Fruit fly (Drosophila melanogaster) whole organism, embryonic: ENCODE data around the gene mRpS31.

Experiments
- Abd-B ChIP-seq: fragments of 200-800 bp; sonication (Bioruptor generic); optimal IDR thresholded peaks from 2 replicates; lab custom pipeline; 2018; ENCODE audit warnings: missing biosample characterization, mild to moderate bottlenecking, missing genetic modification characterization, moderate library complexity
- Asciz ChIP-seq: fragments of 200-800 bp; sonication (Bioruptor generic); optimal IDR thresholded peaks from 2 replicates; lab custom pipeline; 2017; ENCODE audit warnings: missing biosample characterization, mild to moderate bottlenecking, missing genetic modification characterization, missing genetic modification reagents
- B-H2 ChIP-seq: fragments of 200-800 bp; sonication (Bioruptor generic); optimal IDR thresholded peaks from 2 replicates; lab custom pipeline; 2018; ENCODE audit warnings: missing biosample characterization, mild to moderate bottlenecking, missing genetic modification characterization
- CG10366 ChIP-seq: fragments of 200-800 bp; sonication (Bioruptor generic); IDR thresholded peaks from 2 replicates; pipeline ENCODE4 v1.3.6; 2022; ENCODE audit warnings: missing biosample characterization, missing genetic modification characterization
- CG12659 ChIP-seq: fragments of 200-800 bp; sonication (Bioruptor generic); optimal IDR thresholded peaks from 3 replicates; lab custom pipeline; 2017; ENCODE audit warnings: mild to moderate bottlenecking, missing biosample characterization, missing genetic modification reagents, missing genetic modification characterization
- CG13287 ChIP-seq: fragments of 200-800 bp; sonication (Bioruptor generic); IDR thresholded peaks from 2 replicates; pipeline ENCODE4 v1.3.6; 2022; ENCODE audit warnings: missing biosample characterization, missing genetic modification characterization; ENCODE audit not compliant: partially characterized antibody
- CG13624 ChIP-seq: fragments of 200-800 bp; sonication (Bioruptor generic); optimal IDR thresholded peaks from 2 replicates; lab custom pipeline; 2016; ENCODE audit warnings: missing biosample characterization, missing genetic modification characterization
- CG14050 ChIP-seq: fragments of 200-800 bp; sonication (Bioruptor generic); IDR thresholded peaks from 3 replicates; pipeline ENCODE4 v1.3.6; 2022; ENCODE audit warnings: missing biosample characterization, missing genetic modification characterization
- CG2116 ChIP-seq: fragments of 200-800 bp; sonication (Bioruptor generic); optimal IDR thresholded peaks from 3 replicates; lab custom pipeline; 2018; ENCODE audit warnings: missing biosample characterization, mild to moderate bottlenecking, missing genetic modification characterization
- CG2199 ChIP-seq: fragments of 200-800 bp; sonication (Bioruptor generic); IDR thresholded peaks from 3 replicates; pipeline ENCODE4 v1.3.6; 2022; ENCODE audit warnings: missing biosample characterization, missing genetic modification characterization
- CG2889 ChIP-seq: fragments of 200-800 bp; sonication (Bioruptor generic); IDR thresholded peaks from 3 replicates; pipeline ENCODE4 v1.3.6; 2022; ENCODE audit warnings: missing biosample characterization, missing genetic modification characterization
- CG33557 ChIP-seq: fragments of 200-800 bp; sonication (Bioruptor generic); optimal IDR thresholded peaks from 2 replicates; lab custom pipeline; 2019; ENCODE audit warnings: missing biosample characterization, mild to moderate bottlenecking, missing genetic modification characterization, moderate library complexity
- CG3838 ChIP-seq: fragments of 200-800 bp; sonication (Bioruptor generic); optimal IDR thresholded peaks from 3 replicates; lab custom pipeline; 2016; ENCODE audit warnings: missing biosample characterization, missing genetic modification characterization
- CG3995 ChIP-seq: fragments of 200-800 bp; sonication (Bioruptor generic); optimal IDR thresholded peaks from 3 replicates; lab custom pipeline; 2016; ENCODE audit warnings: missing biosample characterization, missing genetic modification characterization
- CG4820 ChIP-seq: fragments of 200-800 bp; sonication (Bioruptor generic); optimal IDR thresholded peaks from 3 replicates; lab custom pipeline; 2016; ENCODE audit warnings: missing biosample characterization, missing genetic modification characterization
- CG6683 ChIP-seq: fragments of 200-800 bp; sonication (Bioruptor generic); optimal IDR thresholded peaks from 2 replicates; lab custom pipeline; 2017; ENCODE audit warnings: missing biosample characterization, mild to moderate bottlenecking, missing genetic modification characterization, missing genetic modification reagents
- CG7372 ChIP-seq: fragments of 200-800 bp; sonication (Bioruptor generic); IDR thresholded peaks from 2 replicates; pipeline ENCODE4 v1.3.6; 2022; ENCODE audit warnings: missing biosample characterization, missing genetic modification characterization
- CG7928 ChIP-seq: fragments of 200-800 bp; sonication (Bioruptor generic); optimal IDR thresholded peaks from 2 replicates; lab custom pipeline; 2017; ENCODE audit warnings: missing biosample characterization, mild to moderate bottlenecking, missing genetic modification characterization
- CG7987 ChIP-seq: fragments of 200-800 bp; sonication (Bioruptor generic); optimal IDR thresholded peaks from 2 replicates; lab custom pipeline; 2018; ENCODE audit warnings: missing biosample characterization, mild to moderate bottlenecking, missing genetic modification characterization, moderate library complexity
- CG8388 ChIP-seq: fragments of 200-800 bp; sonication (Bioruptor generic); optimal IDR thresholded peaks from 2 replicates; lab custom pipeline; 2019; ENCODE audit warnings: missing biosample characterization, mild to moderate bottlenecking, missing genetic modification characterization, moderate library complexity
- CG9727 ChIP-seq: fragments of 200-800 bp; sonication (Bioruptor generic); optimal IDR thresholded peaks from 3 replicates; lab custom pipeline; 2017; ENCODE audit warnings: missing biosample characterization, mild to moderate bottlenecking, missing genetic modification characterization
- D19B ChIP-seq: fragments of 200-800 bp; sonication (Bioruptor generic); optimal IDR thresholded peaks from 2 replicates; lab custom pipeline; 2017; ENCODE audit warnings: missing biosample characterization, mild to moderate bottlenecking, missing genetic modification characterization
- Deaf1 ChIP-seq: fragments of 200-800 bp; optimal IDR thresholded peaks from 3 replicates; lab custom pipeline; 2019; ENCODE audit warnings: missing biosample characterization, mild to moderate bottlenecking, missing genetic modification characterization, moderate library complexity
- Dip2 ChIP-seq: fragments of 200-800 bp; sonication (Bioruptor generic); IDR thresholded peaks from 2 replicates; pipeline ENCODE4 v1.3.6; 2022; ENCODE audit warnings: missing biosample characterization, missing genetic modification characterization
- Dp ChIP-seq: fragments of 200-800 bp; sonication (Bioruptor generic); optimal IDR thresholded peaks from 2 replicates; lab custom pipeline; 2018; ENCODE audit warnings: missing biosample characterization, mild to moderate bottlenecking, missing genetic modification characterization, moderate library complexity
- Ets97D ChIP-seq: fragments of 200-800 bp; sonication (Bioruptor generic); optimal IDR thresholded peaks from 3 replicates; lab custom pipeline; 2016; ENCODE audit warnings: missing biosample characterization, missing genetic modification characterization
- HHEX ChIP-seq: fragments of 200-800 bp; sonication (Bioruptor generic); optimal IDR thresholded peaks from 3 replicates; lab custom pipeline; 2017; ENCODE audit warnings: missing biosample characterization, mild to moderate bottlenecking, missing genetic modification characterization, missing genetic modification reagents
- HLH4C ChIP-seq: fragments of 200-800 bp; sonication (Bioruptor generic); IDR thresholded peaks from 3 replicates; pipeline ENCODE4 v1.3.6; 2022; ENCODE audit warnings: missing biosample characterization, missing genetic modification characterization; ENCODE audit not compliant: partially characterized antibody
- MBD-R2 ChIP-seq: fragments of 200-800 bp; sonication (Bioruptor generic); IDR thresholded peaks from 2 replicates; pipeline ENCODE4 v1.3.6; 2022; ENCODE audit warnings: missing biosample characterization, missing genetic modification characterization
- Oaz ChIP-seq: fragments of 200-800 bp; sonication (Bioruptor generic); IDR thresholded peaks from 2 replicates; pipeline ENCODE4 v1.3.6; 2022; ENCODE audit warnings: missing biosample characterization, missing genetic modification characterization
- Stat92E ChIP-seq, 3 experiments: fragments of >200 bp in 2 of 3; fragments of 200-800 bp in 1 of 3; sonication (Bioruptor generic) in 1 of 3; optimal IDR thresholded peaks; 2 replicates each; lab custom pipeline; 2017 to 2019; ENCODE audit warnings: missing biosample characterization in 3 of 3, missing genetic modification characterization in 3 of 3, mild to moderate bottlenecking in 1 of 3, moderate library complexity in 1 of 3
- cas ChIP-seq: fragments of 200-800 bp; sonication (Bioruptor generic); IDR thresholded peaks from 2 replicates; pipeline ENCODE4 v1.3.6; 2022; ENCODE audit warnings: missing biosample characterization, missing genetic modification characterization
- cg ChIP-seq: fragments of 200-800 bp; sonication (Bioruptor generic); optimal IDR thresholded peaks from 3 replicates; lab custom pipeline; 2019; ENCODE audit warnings: missing biosample characterization, mild to moderate bottlenecking, missing genetic modification characterization, moderate library complexity
- cwo ChIP-seq: fragments of 200-800 bp; sonication (Bioruptor generic); optimal IDR thresholded peaks from 3 replicates; lab custom pipeline; 2017; ENCODE audit warnings: missing biosample characterization, missing genetic modification characterization, mild to moderate bottlenecking, moderate library complexity, missing genetic modification reagents
- dan ChIP-seq: fragments of 200-800 bp; sonication (Bioruptor generic); IDR thresholded peaks from 2 replicates; pipeline ENCODE4 v1.3.6; 2022; ENCODE audit warnings: missing biosample characterization, missing genetic modification characterization
- dimm ChIP-seq: fragments of 200-800 bp; sonication (Bioruptor generic); IDR thresholded peaks from 2 replicates; pipeline ENCODE4 v1.3.6; 2022; ENCODE audit warnings: missing biosample characterization, missing genetic modification characterization
- esg ChIP-seq: fragments of 200-800 bp; sonication (Bioruptor generic); conservative IDR thresholded peaks from 2 replicates; pipeline ENCODE4 v1.3.6; 2022; ENCODE audit warnings: missing biosample characterization, missing genetic modification characterization
- exex ChIP-seq: fragments of 200-800 bp; sonication (Bioruptor generic); optimal IDR thresholded peaks from 4 replicates; lab custom pipeline; 2018; ENCODE audit warnings: missing biosample characterization, mild to moderate bottlenecking, missing genetic modification characterization, moderate library complexity
- fd102C ChIP-seq: fragments of 200-800 bp; sonication (Bioruptor generic); optimal IDR thresholded peaks from 2 replicates; lab custom pipeline; 2018; ENCODE audit warnings: missing biosample characterization, mild to moderate bottlenecking, missing genetic modification characterization, moderate library complexity
- gcm2 ChIP-seq: fragments of 200-800 bp; sonication (Bioruptor generic); optimal IDR thresholded peaks from 2 replicates; lab custom pipeline; 2016; ENCODE audit warnings: missing biosample characterization, missing genetic modification characterization
- gem ChIP-seq: fragments of 200-800 bp; sonication (Bioruptor generic); optimal IDR thresholded peaks from 2 replicates; lab custom pipeline; 2019; ENCODE audit warnings: missing biosample characterization, mild to moderate bottlenecking, missing genetic modification characterization, moderate library complexity
- ham ChIP-seq: fragments of 200-800 bp; sonication (Bioruptor generic); IDR thresholded peaks from 2 replicates; pipeline ENCODE4 v1.3.6; 2022; ENCODE audit warnings: missing biosample characterization, missing genetic modification characterization
- her ChIP-seq: fragments of 200-800 bp; sonication (Bioruptor generic); optimal IDR thresholded peaks from 2 replicates; lab custom pipeline; 2016; ENCODE audit warnings: missing biosample characterization, missing genetic modification characterization
- hth ChIP-seq: fragments of >200 bp; optimal IDR thresholded peaks from 2 replicates; lab custom pipeline; 2017; ENCODE audit warnings: inconsistent platforms
- jing ChIP-seq: fragments of 200-800 bp; sonication (Bioruptor generic); optimal IDR thresholded peaks from 2 replicates; lab custom pipeline; 2018; ENCODE audit warnings: missing biosample characterization, mild to moderate bottlenecking, missing genetic modification characterization
- knrl ChIP-seq: fragments of 200-800 bp; sonication (Bioruptor generic); IDR thresholded peaks from 3 replicates; pipeline ENCODE4 v1.3.6; 2022; ENCODE audit warnings: missing biosample characterization, missing genetic modification characterization; ENCODE audit not compliant: partially characterized antibody
- schlank ChIP-seq: fragments of 200-800 bp; sonication (Bioruptor generic); optimal IDR thresholded peaks from 2 replicates; lab custom pipeline; 2018; ENCODE audit warnings: missing biosample characterization, mild to moderate bottlenecking, missing genetic modification characterization
- sob ChIP-seq: fragments of 200-800 bp; sonication (Bioruptor generic); IDR thresholded peaks from 2 replicates; pipeline ENCODE4 v1.3.6; 2022; ENCODE audit warnings: missing biosample characterization, missing genetic modification characterization
- tna ChIP-seq: fragments of 200-800 bp; sonication (Bioruptor generic); IDR thresholded peaks from 2 replicates; pipeline ENCODE4 v1.3.6; 2022; ENCODE audit warnings: missing biosample characterization, missing genetic modification characterization; ENCODE audit not compliant: partially characterized antibody
- toy ChIP-seq: fragments of 200-800 bp; sonication (Bioruptor generic); IDR thresholded peaks from 2 replicates; pipeline ENCODE4 v1.3.6; 2022; ENCODE audit warnings: missing biosample characterization, missing genetic modification characterization

Gene mRpS31

dm6 chr3L:16048086-16048485 is 43.1 kb downstream of the mRpS31 start (continued):
- TF ChIP-seq CG6683 (GFP tag; lab: Kevin White, UChicago) (no peak), CG9727 (GFP tag; lab: Kevin White, UChicago) (peak; percentile 24), cas (GFP tag; lab: Robert Waterston, UW) (peak; percentile 17; the same call in 1 of the 2 replicates), CG4820 (GFP tag; lab: Kevin White, UChicago) (no peak), Oaz (GFP tag; lab: Robert Waterston, UW) (no peak), exex (tag; lab: Kevin White, UChicago) (no peak), tna (GFP tag; lab: Robert Waterston, UW) (no peak), Dp (no peak), Dip2 (GFP tag; lab: Robert Waterston, UW) (no peak), CG13287 (GFP tag; lab: Robert Waterston, UW) (no peak), CG14050 (GFP tag; lab: Robert Waterston, UW) (peak; percentile 25; the same call in 1 of the 3 replicates), CG7372 (GFP tag; lab: Robert Waterston, UW) (0 out of 2 replicates have a peak, but pooled peaks have one; percentile 38), Ets97D (no peak), CG3995 (GFP tag; lab: Kevin White, UChicago) (no peak), gem (tag; lab: Kevin White, UChicago) (peak; percentile 56), HLH4C (GFP tag; lab: Robert Waterston, UW) (no peak), Abd-B (GFP tag; lab: Kevin White, UChicago) (no peak), CG7928 (GFP tag; lab: Kevin White, UChicago) (no peak), schlank (peak; percentile 27), esg (GFP tag; lab: Robert Waterston, UW) (peak; percentile 59), B-H2 (peak; percentile 7), CG7987 (GFP tag; lab: Kevin White, UChicago) (peak; percentile 11), CG2116 (GFP tag; lab: Kevin White, UChicago) (no peak), MBD-R2 (GFP tag; lab: Robert Waterston, UW) (peak; percentile 46; the same call in 1 of the 2 replicates), HHEX (GFP tag; lab: Kevin White, UChicago) (peak; percentile 46), CG3838 (GFP tag; lab: Kevin White, UChicago) (no peak), cwo (GFP tag; lab: Kevin White, UChicago) (peak; percentile 18), CG2889 (GFP tag; lab: Robert Waterston, UW) (peak; percentile 46; the same call in 1 of the 3 replicates), Stat92E (GFP tag; optimal IDR thresholded peaks at IDR 0.05; lab: Kevin White, UChicago) (no peak), cg (GFP tag; lab: Kevin White, UChicago) (no peak), sob (GFP tag; lab: Robert Waterston, UW) (peak; percentile 66), CG8388 (no peak), CG2199 (GFP tag; lab: Robert Waterston, UW) (no peak), toy (GFP tag; lab: Robert Waterston, UW) (0 out of 2 replicates have a peak, but pooled peaks have one; percentile 6), Deaf1 (tag; lab: Kevin White, UChicago) (peak; percentile 4), Asciz (GFP tag; lab: Kevin White, UChicago) (no peak), CG10366 (GFP tag; lab: Robert Waterston, UW) (peak; percentile 41), hth (lab: Kevin White, UChicago) (no peak), fd102C (GFP tag; lab: Kevin White, UChicago) (no peak), CG12659 (GFP tag; lab: Kevin White, UChicago) (peak; percentile 43), D19B (GFP tag; lab: Kevin White, UChicago) (peak; percentile 47), gcm2 (GFP tag; lab: Kevin White, UChicago) (no peak), dan (GFP tag; lab: Robert Waterston, UW) (no peak), CG13624 (GFP tag; lab: Kevin White, UChicago) (peak; percentile 70), ham (GFP tag; lab: Robert Waterston, UW) (no peak), knrl (GFP tag; lab: Robert Waterston, UW) (no peak), CG33557 (GFP tag; lab: Kevin White, UChicago) (no peak), jing (GFP tag; lab: Kevin White, UChicago) (no peak), dimm (no peak), her (GFP tag; lab: Kevin White, UChicago) (peak; percentile 17)
